Worm (Caenorhabditis elegans): ENCODE results near the gene Y102A5C.40.

- no peak for TF ChIP-seq lin-40 (tag; optimal IDR thresholded peaks at IDR 0.05)
- TF ChIP-seq fkh-3 (tag; optimal IDR thresholded peaks at IDR 0.05): no peak
- TF ChIP-seq mcd-1 (GFP tag; IDR thresholded peaks at IDR 0.05): no peak
- TF ChIP-seq madf-3 (GFP tag; IDR thresholded peaks at IDR 0.05): no peak
- TF ChIP-seq ccch-3 (GFP tag; optimal IDR thresholded peaks at IDR 0.05): no peak
Measured at ce11 chrV:16951504-16951903, 35.4 kb downstream of the Y102A5C.40 start, which contains the start of gene clec-238.
